Fruit fly (Drosophila melanogaster): ENCODE results near the gene CG10581.

The CG10581 gene

dm6 chr3L:20990231-20990630 is 43.8 kb downstream of the CG10581 start (continued):
- TF ChIP-seq pdm3 (GFP tag; optimal IDR thresholded peaks at IDR 0.05) (peak; percentile 35), CG1621 (tag; optimal IDR thresholded peaks at IDR 0.05) (no peak), CG6808 (GFP tag; optimal IDR thresholded peaks at IDR 0.05) (peak; percentile 19), Lpt (GFP tag; optimal IDR thresholded peaks at IDR 0.05) (no peak), achi (GFP tag; optimal IDR thresholded peaks at IDR 0.05) (peak; percentile 49), fkh (GFP tag; optimal IDR thresholded peaks at IDR 0.05) (no peak), Hr4 (GFP tag; optimal IDR thresholded peaks at IDR 0.05) (no peak)

DNA sequence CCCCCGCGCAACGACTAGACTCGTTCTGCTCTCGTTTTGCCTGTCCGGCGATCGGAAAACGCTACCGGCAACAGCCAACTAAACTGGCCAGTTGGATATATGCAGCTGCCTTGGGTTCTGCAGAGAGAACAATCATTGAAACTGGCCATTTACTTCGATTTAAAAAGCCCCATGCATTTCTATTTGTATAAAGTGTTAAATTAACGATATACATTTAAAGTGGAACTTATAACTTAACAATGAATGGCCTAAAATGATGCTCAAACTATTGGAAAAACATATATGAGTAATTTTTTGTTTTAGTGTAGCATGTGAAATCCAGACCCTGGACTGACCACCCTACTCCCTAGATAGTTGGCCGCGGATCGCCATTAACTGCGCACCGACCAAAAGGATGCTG is 45.1 kb downstream of the CG10581 start:
- TF ChIP-seq CG3032 (tag; optimal IDR thresholded peaks at IDR 0.05) (peak; percentile 77), Eip75B (GFP tag; optimal IDR thresholded peaks at IDR 0.05) (peak; percentile 71), esn (GFP tag; optimal IDR thresholded peaks at IDR 0.05) (no peak), OdsH (GFP tag; optimal IDR thresholded peaks at IDR 0.05) (peak; percentile 58), CG31627 (GFP tag; optimal IDR thresholded peaks at IDR 0.05) (no peak), CG6163 (GFP tag; IDR thresholded peaks at IDR 0.05) (peak; percentile 84), Sox14 (GFP tag; optimal IDR thresholded peaks at IDR 0.05) (peak; percentile 75), CG6854 (GFP tag; optimal IDR thresholded peaks at IDR 0.05) (no peak), Smox (GFP tag; optimal IDR thresholded peaks at IDR 0.05) (no peak), acj6 (GFP tag; optimal IDR thresholded peaks at IDR 0.05) (peak; percentile 66), Lpt (GFP tag; optimal IDR thresholded peaks at IDR 0.05) (peak; percentile 65), ss (GFP tag; optimal IDR thresholded peaks at IDR 0.05) (peak; percentile 54 to 79), CG15336 (GFP tag; IDR thresholded peaks at IDR 0.05) (peak; percentile 67; the same call in 1 of the 2 replicates), achi (GFP tag; optimal IDR thresholded peaks at IDR 0.05) (peak; percentile 76), svp (GFP tag) (no peak), Ets21C (GFP tag; optimal IDR thresholded peaks at IDR 0.05) (no peak), CG8632 (GFP tag; optimal IDR thresholded peaks at IDR 0.05) (peak; percentile 16), dac (GFP tag; optimal IDR thresholded peaks at IDR 0.05) (no peak), fkh (GFP tag; optimal IDR thresholded peaks at IDR 0.05) (no peak), Eip78C (GFP tag) (peak; percentile 90), salr (GFP tag; optimal IDR thresholded peaks at IDR 0.05) (peak; percentile 60 to 66), Hr4 (GFP tag; optimal IDR thresholded peaks at IDR 0.05) (no peak), CG6808 (GFP tag; optimal IDR thresholded peaks at IDR 0.05) (peak; percentile 78), CG16779 (tag; optimal IDR thresholded peaks at IDR 0.05) (peak; percentile 48), CG3919 (GFP tag; optimal IDR thresholded peaks at IDR 0.05) (peak; percentile 65), Sox15 (GFP tag; optimal IDR thresholded peaks at IDR 0.05) (no peak), dsx (GFP tag; optimal IDR thresholded peaks at IDR 0.05; ENCODE audit: poor library complexity, severe bottlenecking) (peak; percentile 74), Hr38 (GFP tag; optimal IDR thresholded peaks at IDR 0.05) (no peak), Eip93F (GFP tag; optimal IDR thresholded peaks at IDR 0.05) (no peak), CG10631 (GFP tag; optimal IDR thresholded peaks at IDR 0.05) (peak; percentile 84), spab (GFP tag; optimal IDR thresholded peaks at IDR 0.05) (peak; percentile 75), net (GFP tag; optimal IDR thresholded peaks at IDR 0.05) (peak; percentile 60), vri (GFP tag; optimal IDR thresholded peaks at IDR 0.05) (no peak), CG32006 (GFP tag; optimal IDR thresholded peaks at IDR 0.05) (peak; percentile 57), Ets96B (tag; optimal IDR thresholded peaks at IDR 0.05) (peak; percentile 86), Gug (GFP tag; IDR thresholded peaks at IDR 0.05) (peak; percentile 66), CG7368 (GFP tag; optimal IDR thresholded peaks at IDR 0.05) (peak; percentile 41), Met (GFP tag; optimal IDR thresholded peaks at IDR 0.05) (peak; percentile 27), CG6792 (GFP tag; optimal IDR thresholded peaks at IDR 0.05) (peak; percentile 54), lz (GFP tag; optimal IDR thresholded peaks at IDR 0.05) (no peak), CG34406 (GFP tag; optimal IDR thresholded peaks at IDR 0.05) (peak; percentile 25), Hr39 (GFP tag; optimal IDR thresholded peaks at IDR 0.05) (no peak), CG4318 (GFP tag; optimal IDR thresholded peaks at IDR 0.05) (peak; percentile 18), CG6276 (GFP tag; optimal IDR thresholded peaks at IDR 0.05) (peak; percentile 31), CG11762 (GFP tag; optimal IDR thresholded peaks at IDR 0.05; ENCODE audit: insufficient read depth) (peak; percentile 5), Blimp-1 (GFP tag; optimal IDR thresholded peaks at IDR 0.05) (no peak), CG8319 (GFP tag; optimal IDR thresholded peaks at IDR 0.05) (no peak), CG11294 (GFP tag; IDR thresholded peaks at IDR 0.05) (no peak)
